Worm (Caenorhabditis elegans): ENCODE results near the gene Y73C8B.1.

Gene Y73C8B.1

ce11 chrV:3159252-3159651, 37.4 kb downstream of the Y73C8B.1 start, which contains the start of gene C36C5.12:
Gene C36C5.12 (minus strand): TSS chrV:3159352.
- TF ChIP-seq snpc-4 (tag; optimal IDR thresholded peaks at IDR 0.05) (no peak), efl-3 (GFP tag; optimal IDR thresholded peaks at IDR 0.05) (no peak), nhr-76 (tag; optimal IDR thresholded peaks at IDR 0.05) (no peak), efl-1 (optimal IDR thresholded peaks at IDR 0.05) (no peak), efl-1 (GFP tag; optimal IDR thresholded peaks at IDR 0.05 in 1 of 2) (peak in 1 of 2 experiments; percentile 29), mep-1 (tag; optimal IDR thresholded peaks at IDR 0.05) (no peak), ztf-11 (tag; optimal IDR thresholded peaks at IDR 0.05) (no peak), Y116A8C.19 (tag; optimal IDR thresholded peaks at IDR 0.05; ENCODE audit: borderline replicate concordance) (no peak), ceh-82 (tag; optimal IDR thresholded peaks at IDR 0.05) (no peak)

ce11 chrV:3158379-3158778, 38.3 kb downstream of the Y73C8B.1 start:
- TF ChIP-seq snu-23 (GFP tag; optimal IDR thresholded peaks at IDR 0.05) (no peak), swsn-7 (tag; optimal IDR thresholded peaks at IDR 0.05) (no peak), sup-37 (GFP tag; optimal IDR thresholded peaks at IDR 0.05) (no peak), zip-4 (GFP tag; optimal IDR thresholded peaks at IDR 0.05) (no peak), ztf-4 (tag; optimal IDR thresholded peaks at IDR 0.05) (no peak), dsc-1 (tag; optimal IDR thresholded peaks at IDR 0.05) (no peak), sptf-1 (tag; optimal IDR thresholded peaks at IDR 0.05) (no peak), mep-1 (tag; optimal IDR thresholded peaks at IDR 0.05) (no peak), mab-9 (GFP tag; IDR thresholded peaks at IDR 0.05) (no peak)

DNA sequence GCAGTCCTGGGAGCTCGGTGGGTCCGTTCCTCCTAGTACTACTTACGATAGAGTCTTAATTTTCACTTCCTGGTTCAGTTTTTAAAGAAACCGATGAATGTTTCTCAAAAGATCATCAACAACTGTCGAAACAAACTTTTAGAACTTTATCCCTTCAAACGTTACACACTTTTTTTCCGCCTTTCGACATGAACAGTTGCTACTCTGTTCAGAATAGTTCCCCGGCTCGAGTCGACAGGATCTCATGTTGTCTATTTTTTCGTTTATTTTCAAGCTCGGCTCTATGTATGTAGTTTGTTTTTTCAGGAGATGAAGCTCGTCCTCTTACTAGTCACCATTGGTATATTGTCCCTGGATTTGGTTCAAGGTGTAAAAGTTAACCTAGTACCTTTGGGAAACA, 39.9 kb downstream of the Y73C8B.1 start, which contains the start of gene exh-1:
TSS of gene exh-1 (plus strand) at position 301 of the 400 bp plus-strand sequence.
- no peak for TF ChIP-seq fkh-10 (GFP tag; optimal IDR thresholded peaks at IDR 0.05)
- TF ChIP-seq ets-5 (GFP tag; IDR thresholded peaks at IDR 0.05): no peak
- TF ChIP-seq lsy-2 (tag; optimal IDR thresholded peaks at IDR 0.05): no peak
- no peak for TF ChIP-seq sup-37 (GFP tag; optimal IDR thresholded peaks at IDR 0.05)
- no peak for TF ChIP-seq mab-9 (GFP tag; IDR thresholded peaks at IDR 0.05)
- no peak for TF ChIP-seq unc-86 (tag; optimal IDR thresholded peaks at IDR 0.05)
- no peak for TF ChIP-seq hlh-4 (tag; optimal IDR thresholded peaks at IDR 0.05)
- TF ChIP-seq lin-15B (tag; optimal IDR thresholded peaks at IDR 0.05): no peak
- no peak for TF ChIP-seq F16B12.6 (tag; optimal IDR thresholded peaks at IDR 0.05)
- TF ChIP-seq irx-1 (tag; optimal IDR thresholded peaks at IDR 0.05): no peak
- TF ChIP-seq ceh-88 (GFP tag; IDR thresholded peaks at IDR 0.05): no peak

DNA sequence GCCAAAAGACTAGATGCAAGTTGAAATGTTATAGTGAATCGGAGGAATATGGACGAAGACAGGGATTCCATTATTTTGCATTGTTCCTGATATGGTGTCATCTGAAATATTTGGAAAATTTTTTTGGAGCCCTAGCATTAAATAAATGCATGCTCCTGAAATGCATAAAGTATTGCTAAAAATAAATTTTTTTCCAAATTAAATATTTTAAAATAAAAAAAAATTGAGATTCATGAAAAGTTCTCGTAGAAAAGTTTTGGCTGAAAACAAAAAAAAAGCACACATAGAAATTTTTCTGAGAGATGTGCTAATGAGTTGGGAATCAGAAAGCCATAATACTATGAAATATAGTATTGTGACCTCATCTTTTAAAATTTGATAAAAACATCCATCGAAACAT, 41.6 kb downstream of the Y73C8B.1 start, which contains the start of gene srab-7:
TSS of gene srab-7 (minus strand) at position 101 of the 400 bp plus-strand sequence.
- no peak for TF ChIP-seq vab-15 (tag; optimal IDR thresholded peaks at IDR 0.05)
- TF ChIP-seq C04F5.9 (tag; optimal IDR thresholded peaks at IDR 0.05): no peak
- no peak for TF ChIP-seq aly-2 (tag; optimal IDR thresholded peaks at IDR 0.05)
- no peak for TF ChIP-seq unc-30 (tag; optimal IDR thresholded peaks at IDR 0.05)
- TF ChIP-seq aha-1 (tag; optimal IDR thresholded peaks at IDR 0.05): no peak
- no peak for TF ChIP-seq nhr-77 (tag; optimal IDR thresholded peaks at IDR 0.05)
- no peak for TF ChIP-seq lin-15B (tag; optimal IDR thresholded peaks at IDR 0.05)
- no peak for TF ChIP-seq fos-1 (tag; optimal IDR thresholded peaks at IDR 0.05)
- TF ChIP-seq fkh-10 (GFP tag; optimal IDR thresholded peaks at IDR 0.05): no peak
- no peak for TF ChIP-seq lin-14 (GFP tag; optimal IDR thresholded peaks at IDR 0.05)

- TF ChIP-seq lin-35 (GFP tag; optimal IDR thresholded peaks at IDR 0.05) (no peak), efl-3 (GFP tag; optimal IDR thresholded peaks at IDR 0.05) (no peak), nhr-71 (tag; optimal IDR thresholded peaks at IDR 0.05) (no peak), nhr-90 (tag; optimal IDR thresholded peaks at IDR 0.05; ENCODE audit: poor library complexity) (no peak), mab-9 (GFP tag; IDR thresholded peaks at IDR 0.05) (no peak), egl-13 (tag; optimal IDR thresholded peaks at IDR 0.05) (no peak), lin-13 (GFP tag; optimal IDR thresholded peaks at IDR 0.05) (no peak), ceh-90 (tag; optimal IDR thresholded peaks at IDR 0.05) (no peak), lsy-2 (tag; optimal IDR thresholded peaks at IDR 0.05) (no peak), fos-1 (tag; optimal IDR thresholded peaks at IDR 0.05) (no peak), efl-1 (optimal IDR thresholded peaks at IDR 0.05) (no peak), efl-1 (GFP tag; optimal IDR thresholded peaks at IDR 0.05 in 1 of 2) (no peak), snpc-4 (tag; optimal IDR thresholded peaks at IDR 0.05) (no peak), ceh-8 (GFP tag; optimal IDR thresholded peaks at IDR 0.05) (no peak), unc-30 (tag; optimal IDR thresholded peaks at IDR 0.05) (no peak), vab-15 (tag; optimal IDR thresholded peaks at IDR 0.05) (no peak), jun-1 (tag; optimal IDR thresholded peaks at IDR 0.05) (no peak), irx-1 (tag; optimal IDR thresholded peaks at IDR 0.05) (no peak), mdl-1 (tag; optimal IDR thresholded peaks at IDR 0.05) (no peak), fkh-10 (GFP tag; optimal IDR thresholded peaks at IDR 0.05) (no peak), nhr-85 (tag) (no peak)
These were observed 44.8 kb downstream of the Y73C8B.1 start, which contains the start of gene srab-6 for ce11 chrV:3151862-3152261. Gene srab-6 (minus strand): TSS chrV:3151962.
